Worm (Caenorhabditis elegans): ENCODE measurements around the gene C50F4.4.

DNA sequence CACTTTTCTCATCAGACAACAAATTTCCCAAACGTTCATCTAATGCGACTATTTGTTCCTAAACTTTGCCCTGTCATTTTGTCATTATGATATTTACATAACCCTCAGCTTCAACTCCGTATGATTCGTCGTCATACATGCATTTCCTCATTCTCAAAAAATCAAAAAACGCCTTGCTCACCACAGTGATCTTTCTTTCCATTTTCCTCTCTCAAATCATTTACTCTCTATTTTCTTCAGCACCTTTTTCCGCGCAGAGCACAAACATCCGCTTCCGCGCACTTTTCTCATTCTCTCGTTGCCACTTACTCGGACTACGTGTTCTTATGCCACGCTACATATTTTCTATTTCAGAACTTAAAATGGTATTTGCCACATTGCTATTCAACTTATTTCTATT is 40.4 kb downstream of the C50F4.4 start, which contains the start of gene F25B3.2:
- no peak for TF ChIP-seq unc-39 (tag; optimal IDR thresholded peaks at IDR 0.05)
- no peak for TF ChIP-seq snpc-4 (tag; optimal IDR thresholded peaks at IDR 0.05)
- TF ChIP-seq nhr-23 (tag; optimal IDR thresholded peaks at IDR 0.05) = no peak
- no peak for TF ChIP-seq elt-2 (tag; optimal IDR thresholded peaks at IDR 0.05)
- no peak for TF ChIP-seq nhr-12 (tag; optimal IDR thresholded peaks at IDR 0.05)
